Worm (Caenorhabditis elegans) whole organism, L2 larva: ENCODE results near the gene dim-1.

Experiments used
- C34F6.9 ChIP-seq: fragments of 150-350 bp; optimal IDR thresholded peaks from 2 replicates; lab custom pipeline; 2014; ENCODE audit warnings: missing biosample characterization, missing genetic modification characterization
- F13H6.1 ChIP-seq: sonication (generic microtip); optimal IDR thresholded peaks from 2 replicates; lab custom pipeline; 2016; ENCODE audit warnings: missing genetic modification characterization, missing compliant biosample characterization
- R02D3.7 ChIP-seq: fragments of 150-350 bp; optimal IDR thresholded peaks from 2 replicates; lab custom pipeline; 2014; ENCODE audit warnings: missing biosample characterization, missing genetic modification characterization
- Y55F3AM.14 ChIP-seq: fragments of 200-800 bp; sonication (Bioruptor generic); optimal IDR thresholded peaks from 2 replicates; lab custom pipeline; 2018; ENCODE audit warnings: mild to moderate bottlenecking, missing genetic modification characterization, missing compliant biosample characterization
- ZK546.5 ChIP-seq: sonication (generic microtip); optimal IDR thresholded peaks from 2 replicates; lab custom pipeline; 2017; ENCODE audit warnings: missing biosample characterization, missing genetic modification characterization
- alr-1 ChIP-seq: fragments of 150-350 bp; optimal IDR thresholded peaks from 2 replicates; lab custom pipeline; 2014; ENCODE audit warnings: missing biosample characterization, missing genetic modification characterization
- aly-2 ChIP-seq: fragments of 150-350 bp; optimal IDR thresholded peaks from 2 replicates; lab custom pipeline; 2014; ENCODE audit warnings: missing biosample characterization, missing genetic modification characterization
- ama-1 ChIP-seq: fragments of 150-350 bp; optimal IDR thresholded peaks from 2 replicates; lab custom pipeline; 2018; ENCODE audit warnings: inconsistent platforms
- blmp-1 ChIP-seq: sonication (generic microtip); optimal IDR thresholded peaks from 2 replicates; lab custom pipeline; 2017; ENCODE audit warnings: missing genetic modification characterization, mild to moderate bottlenecking, missing compliant biosample characterization, antibody characterized with exemption, moderate library complexity; ENCODE audit not compliant: insufficient read depth
- ceh-16 ChIP-seq: fragments of 150-350 bp; optimal IDR thresholded peaks from 2 replicates; lab custom pipeline; 2014; ENCODE audit warnings: missing biosample characterization, missing genetic modification characterization
- ceh-82 ChIP-seq: fragments of 150-350 bp; optimal IDR thresholded peaks from 2 replicates; lab custom pipeline; 2014; ENCODE audit warnings: missing biosample characterization, missing genetic modification characterization
- crh-2 ChIP-seq: sonication (generic microtip); optimal IDR thresholded peaks from 2 replicates; lab custom pipeline; 2017; ENCODE audit warnings: missing biosample characterization, missing genetic modification characterization
- egl-27 ChIP-seq: sonication (generic microtip); optimal IDR thresholded peaks from 3 replicates; lab custom pipeline; 2017; ENCODE audit warnings: missing biosample characterization, missing genetic modification reagents, missing genetic modification characterization
- elt-1 ChIP-seq: fragments of 150-350 bp; optimal IDR thresholded peaks from 2 replicates; lab custom pipeline; 2014; ENCODE audit warnings: missing biosample characterization, missing genetic modification characterization
- elt-3 ChIP-seq: sonication (generic microtip); optimal IDR thresholded peaks from 2 replicates; lab custom pipeline; 2017; ENCODE audit warnings: missing biosample characterization, missing genetic modification characterization
- fos-1 ChIP-seq: fragments of 150-350 bp; optimal IDR thresholded peaks from 2 replicates; lab custom pipeline; 2014; ENCODE audit warnings: missing biosample characterization, missing genetic modification characterization
- gmeb-1 ChIP-seq: fragments of 150-350 bp; optimal IDR thresholded peaks from 2 replicates; lab custom pipeline; 2014; ENCODE audit warnings: missing biosample characterization, missing genetic modification characterization
- lin-11 ChIP-seq: fragments of 150-350 bp; sonication (generic microtip); optimal IDR thresholded peaks from 2 replicates; lab custom pipeline; 2014; ENCODE audit warnings: missing biosample characterization, missing genetic modification characterization, inconsistent platforms, mixed read lengths
- lin-13 ChIP-seq: fragments of 150-350 bp; optimal IDR thresholded peaks from 2 replicates; lab custom pipeline; 2014; ENCODE audit warnings: missing biosample characterization, missing genetic modification reagents, missing genetic modification characterization
- lsy-2 ChIP-seq, 2 experiments: fragments of 150-350 bp in 1 of 2; sonication (generic microtip) in 1 of 2; optimal IDR thresholded peaks; 2 replicates each; lab custom pipeline; 2014 to 2017; ENCODE audit warnings: missing biosample characterization in 2 of 2, missing genetic modification characterization in 2 of 2
- mab-5 ChIP-seq: fragments of 150-350 bp; optimal IDR thresholded peaks from 2 replicates; lab custom pipeline; 2014; ENCODE audit warnings: missing biosample characterization, missing genetic modification characterization
- mbf-1 ChIP-seq: sonication (generic microtip); optimal IDR thresholded peaks from 2 replicates; lab custom pipeline; 2017; ENCODE audit warnings: missing biosample characterization, missing genetic modification characterization
- mdl-1 ChIP-seq, 2 experiments: fragments of 150-350 bp in 1 of 2; sonication (generic microtip) in 1 of 2; optimal IDR thresholded peaks; 2 replicates each; lab custom pipeline; 2017; ENCODE audit warnings: missing biosample characterization in 2 of 2, missing genetic modification characterization in 2 of 2
- nhr-129 ChIP-seq: fragments of 150-350 bp; optimal IDR thresholded peaks from 2 replicates; lab custom pipeline; 2014; ENCODE audit warnings: missing biosample characterization, missing genetic modification characterization
- nhr-21 ChIP-seq: fragments of 150-350 bp; optimal IDR thresholded peaks from 2 replicates; lab custom pipeline; 2014; ENCODE audit warnings: missing biosample characterization, missing genetic modification characterization
- nhr-23 ChIP-seq: fragments of 150-350 bp; optimal IDR thresholded peaks from 2 replicates; lab custom pipeline; 2014; ENCODE audit warnings: missing biosample characterization, missing genetic modification reagents, missing genetic modification characterization
- nhr-237 ChIP-seq: fragments of 150-350 bp; optimal IDR thresholded peaks from 2 replicates; lab custom pipeline; 2014; ENCODE audit warnings: missing biosample characterization, missing genetic modification characterization
- nhr-25 ChIP-seq: fragments of 150-350 bp; sonication (generic microtip); optimal IDR thresholded peaks from 3 replicates; lab custom pipeline; 2014; ENCODE audit warnings: missing biosample characterization, missing genetic modification characterization
- nhr-6 ChIP-seq: fragments of 150-350 bp; optimal IDR thresholded peaks from 2 replicates; lab custom pipeline; 2014; ENCODE audit warnings: missing biosample characterization, missing genetic modification characterization
- peb-1 ChIP-seq: fragments of 150-350 bp; optimal IDR thresholded peaks from 2 replicates; lab custom pipeline; 2014; ENCODE audit warnings: missing biosample characterization, missing genetic modification characterization
- sem-4 ChIP-seq: fragments of 150-350 bp; optimal IDR thresholded peaks from 2 replicates; lab custom pipeline; 2014; ENCODE audit warnings: missing biosample characterization, missing genetic modification reagents, missing genetic modification characterization
- sma-3 ChIP-seq: sonication (generic microtip); optimal IDR thresholded peaks from 2 replicates; lab custom pipeline; 2016; ENCODE audit warnings: missing genetic modification reagents, missing genetic modification characterization, missing compliant biosample characterization
- sma-9 ChIP-seq, 2 experiments: fragments of 150-350 bp in 1 of 2; sonication (generic microtip) in 1 of 2; optimal IDR thresholded peaks; 2 replicates each; lab custom pipeline; 2014 to 2016; ENCODE audit warnings: missing genetic modification characterization in 2 of 2, mild to moderate bottlenecking in 1 of 2, missing biosample characterization in 1 of 2, missing compliant biosample characterization in 1 of 2, missing genetic modification reagents in 1 of 2, moderate library complexity in 1 of 2
- snpc-4 ChIP-seq: fragments of 150-350 bp; optimal IDR thresholded peaks from 2 replicates; lab custom pipeline; 2014; ENCODE audit warnings: missing biosample characterization, missing genetic modification characterization
- unc-39 ChIP-seq: fragments of 150-350 bp; optimal IDR thresholded peaks from 2 replicates; lab custom pipeline; 2014; ENCODE audit warnings: missing biosample characterization, missing genetic modification characterization
- unc-55 ChIP-seq: fragments of 150-350 bp; sonication (generic microtip); optimal IDR thresholded peaks from 3 replicates; lab custom pipeline; 2014; ENCODE audit warnings: missing biosample characterization, missing genetic modification reagents, missing genetic modification characterization
- zag-1 ChIP-seq: fragments of 150-350 bp; optimal IDR thresholded peaks from 2 replicates; lab custom pipeline; 2014; ENCODE audit warnings: missing biosample characterization, missing genetic modification characterization
- ztf-1 ChIP-seq: fragments of 200-800 bp; sonication (Bioruptor generic); conservative IDR thresholded peaks from 2 replicates; pipeline ENCODE4 v1.3.6; 2022; ENCODE audit warnings: missing genetic modification characterization, missing compliant biosample characterization
- ztf-11 ChIP-seq: sonication (generic microtip); optimal IDR thresholded peaks from 2 replicates; lab custom pipeline; 2017; ENCODE audit warnings: missing biosample characterization, missing genetic modification characterization
- ztf-4 ChIP-seq: fragments of 150-350 bp; optimal IDR thresholded peaks from 2 replicates; lab custom pipeline; 2014; ENCODE audit warnings: missing biosample characterization, missing genetic modification characterization

dim-1 gene

ce11 chrX:8021609-8022008 lies 36.4 kb downstream of the dim-1 start (continued):
- TF ChIP-seq Y55F3AM.14 (GFP tag; lab: Kevin White, UChicago) (peak; percentile 98), elt-1 (tag; lab: Kevin White, UChicago) (no peak), ceh-16 (tag; lab: Kevin White, UChicago) (no peak), lin-11 (tag; lab: Kevin White, UChicago) (peak; percentile 83), ZK546.5 (no peak), mdl-1 (tag; optimal IDR thresholded peaks at IDR 0.05; lab: Kevin White, UChicago) (peak; percentile 10 to 83), R02D3.7 (tag; lab: Kevin White, UChicago) (no peak), unc-39 (tag; lab: Kevin White, UChicago) (no peak), lsy-2 (tag; optimal IDR thresholded peaks at IDR 0.05; lab: Kevin White, UChicago) (peak; percentile 34 to 89), fos-1 (tag; lab: Kevin White, UChicago) (no peak), crh-2 (tag; lab: Kevin White, UChicago) (peak; percentile 87), ztf-4 (tag; lab: Kevin White, UChicago) (peak; percentile 86), nhr-25 (tag; lab: Kevin White, UChicago) (no peak), nhr-237 (tag; lab: Kevin White, UChicago) (no peak), ceh-82 (tag; lab: Kevin White, UChicago) (peak; percentile 37)

ce11 chrX:8019665-8020064 lies 38.4 kb downstream of the dim-1 start:
- TF ChIP-seq ztf-4 (tag; lab: Kevin White, UChicago): peak; percentile 49
- no peak for TF ChIP-seq nhr-23 (tag; lab: Kevin White, UChicago)
- TF ChIP-seq nhr-237 (tag; lab: Kevin White, UChicago): no peak
- peak; percentile 66 for TF ChIP-seq blmp-1 (tag; lab: Kevin White, UChicago)
- TF ChIP-seq fos-1 (tag; lab: Kevin White, UChicago): peak; percentile 81
- TF ChIP-seq lsy-2 (tag; optimal IDR thresholded peaks at IDR 0.05; lab: Kevin White, UChicago): peak; percentile 48 to 73
- TF ChIP-seq unc-39 (tag; lab: Kevin White, UChicago): no peak
- peak; percentile 72 for TF ChIP-seq egl-27 (tag; lab: Kevin White, UChicago)
- peak; percentile 70 for TF ChIP-seq sma-3 (GFP tag; lab: Kevin White, UChicago)
- peak; percentile 47 for TF ChIP-seq gmeb-1 (tag; lab: Kevin White, UChicago)
- TF ChIP-seq nhr-25 (tag; lab: Kevin White, UChicago): peak; percentile 87
- TF ChIP-seq elt-3: no peak
- TF ChIP-seq nhr-21 (tag; lab: Kevin White, UChicago): peak; percentile 85
- TF ChIP-seq alr-1 (tag; lab: Kevin White, UChicago): no peak
- peak; percentile 56 for TF ChIP-seq snpc-4 (tag; lab: Kevin White, UChicago)
- TF ChIP-seq F13H6.1 (tag; lab: Kevin White, UChicago): peak; percentile 95
- TF ChIP-seq ama-1 (lab: Kevin White, UChicago): peak; percentile 87
- TF ChIP-seq lin-13 (GFP tag; lab: Kevin White, UChicago): peak; percentile 43
- TF ChIP-seq nhr-129: peak; percentile 93
- peak; percentile 86 to 94 for TF ChIP-seq mdl-1 (tag; optimal IDR thresholded peaks at IDR 0.05; lab: Kevin White, UChicago)
- TF ChIP-seq nhr-6 (tag; lab: Kevin White, UChicago): peak; percentile 41
- TF ChIP-seq unc-55: peak; percentile 76
- peak; percentile 4 for TF ChIP-seq mab-5 (tag; lab: Kevin White, UChicago)
- TF ChIP-seq sma-9 (GFP tag; optimal IDR thresholded peaks at IDR 0.05; lab: Kevin White, UChicago): peak; percentile 97
- no peak for TF ChIP-seq sma-9 (tag; optimal IDR thresholded peaks at IDR 0.05; lab: Kevin White, UChicago)
- no peak for TF ChIP-seq ztf-11
- TF ChIP-seq zag-1 (tag; lab: Kevin White, UChicago): peak; percentile 62
- TF ChIP-seq C34F6.9 (tag; lab: Kevin White, UChicago): peak; percentile 83
- TF ChIP-seq Y55F3AM.14 (GFP tag; lab: Kevin White, UChicago): peak; percentile 92
- TF ChIP-seq ztf-1 (GFP tag; lab: Robert Waterston, UW): no peak
- peak; percentile 81 for TF ChIP-seq sem-4 (tag; lab: Kevin White, UChicago)
- TF ChIP-seq crh-2 (tag; lab: Kevin White, UChicago): peak; percentile 96
- TF ChIP-seq ceh-16 (tag; lab: Kevin White, UChicago): peak; percentile 56
- TF ChIP-seq lin-11 (tag; lab: Kevin White, UChicago): peak; percentile 68

- TF ChIP-seq ztf-4 (tag; lab: Kevin White, UChicago) (no peak), lsy-2 (tag; optimal IDR thresholded peaks at IDR 0.05; lab: Kevin White, UChicago) (peak in 1 of 2 experiments; percentile 1), nhr-25 (tag; lab: Kevin White, UChicago) (peak; percentile 58), mdl-1 (tag; optimal IDR thresholded peaks at IDR 0.05; lab: Kevin White, UChicago) (no peak), ceh-16 (tag; lab: Kevin White, UChicago) (no peak), lin-11 (tag; lab: Kevin White, UChicago) (no peak), ama-1 (lab: Kevin White, UChicago) (peak; percentile 74), ceh-82 (tag; lab: Kevin White, UChicago) (no peak), elt-3 (no peak), sma-9 (GFP tag; optimal IDR thresholded peaks at IDR 0.05; lab: Kevin White, UChicago) (peak; percentile 67), sma-9 (tag; optimal IDR thresholded peaks at IDR 0.05; lab: Kevin White, UChicago) (no peak), F13H6.1 (tag; lab: Kevin White, UChicago) (peak; percentile 24), nhr-129 (peak; percentile 85), egl-27 (tag; lab: Kevin White, UChicago) (no peak), crh-2 (tag; lab: Kevin White, UChicago) (no peak), gmeb-1 (tag; lab: Kevin White, UChicago) (peak; percentile 2), mbf-1 (no peak), sma-3 (GFP tag; lab: Kevin White, UChicago) (peak; percentile 0), aly-2 (tag; lab: Kevin White, UChicago) (no peak), peb-1 (no peak)
Observed at ce11 chrX:8018441-8018840, 39.6 kb downstream of the dim-1 start.
